Worm (Caenorhabditis elegans) whole organism, L2 larva: ENCODE measurements around the gene W10G6.6.
A peak's percentile ranks its signal among the peaks of the same experiment; 100 is the strongest.

ENCODE experiments used
- R02D3.7 ChIP-seq: fragments of 150-350 bp; optimal IDR thresholded peaks from 2 replicates; lab custom pipeline; 2014; ENCODE audit warnings: missing biosample characterization, missing genetic modification characterization
- ZK546.5 ChIP-seq: sonication (generic microtip); optimal IDR thresholded peaks from 2 replicates; lab custom pipeline; 2017; ENCODE audit warnings: missing biosample characterization, missing genetic modification characterization
- aly-2 ChIP-seq: fragments of 150-350 bp; optimal IDR thresholded peaks from 2 replicates; lab custom pipeline; 2014; ENCODE audit warnings: missing biosample characterization, missing genetic modification characterization
- ceh-82 ChIP-seq: fragments of 150-350 bp; optimal IDR thresholded peaks from 2 replicates; lab custom pipeline; 2014; ENCODE audit warnings: missing biosample characterization, missing genetic modification characterization
- egl-27 ChIP-seq: sonication (generic microtip); optimal IDR thresholded peaks from 3 replicates; lab custom pipeline; 2017; ENCODE audit warnings: missing biosample characterization, missing genetic modification reagents, missing genetic modification characterization
- elt-3 ChIP-seq: sonication (generic microtip); optimal IDR thresholded peaks from 2 replicates; lab custom pipeline; 2017; ENCODE audit warnings: missing biosample characterization, missing genetic modification characterization
- lsy-2 ChIP-seq, 2 experiments: fragments of 150-350 bp in 1 of 2; sonication (generic microtip) in 1 of 2; optimal IDR thresholded peaks; 2 replicates each; lab custom pipeline; 2014 to 2017; ENCODE audit warnings: missing biosample characterization in 2 of 2, missing genetic modification characterization in 2 of 2
- nhr-23 ChIP-seq: fragments of 150-350 bp; optimal IDR thresholded peaks from 2 replicates; lab custom pipeline; 2014; ENCODE audit warnings: missing biosample characterization, missing genetic modification reagents, missing genetic modification characterization
- nhr-237 ChIP-seq: fragments of 150-350 bp; optimal IDR thresholded peaks from 2 replicates; lab custom pipeline; 2014; ENCODE audit warnings: missing biosample characterization, missing genetic modification characterization
- skn-1 ChIP-seq: sonication (generic microtip); optimal IDR thresholded peaks from 2 replicates; lab custom pipeline; 2017; ENCODE audit warnings: missing biosample characterization, missing genetic modification characterization
- snpc-4 ChIP-seq: fragments of 150-350 bp; optimal IDR thresholded peaks from 2 replicates; lab custom pipeline; 2014; ENCODE audit warnings: missing biosample characterization, missing genetic modification characterization
- unc-62 ChIP-seq: fragments of 150-350 bp; optimal IDR thresholded peaks from 2 replicates; lab custom pipeline; 2014; ENCODE audit warnings: missing biosample characterization, missing genetic modification reagents, missing genetic modification characterization
- ztf-11 ChIP-seq: sonication (generic microtip); optimal IDR thresholded peaks from 2 replicates; lab custom pipeline; 2017; ENCODE audit warnings: missing biosample characterization, missing genetic modification characterization
- ztf-4 ChIP-seq: fragments of 150-350 bp; optimal IDR thresholded peaks from 2 replicates; lab custom pipeline; 2014; ENCODE audit warnings: missing biosample characterization, missing genetic modification characterization

DNA sequence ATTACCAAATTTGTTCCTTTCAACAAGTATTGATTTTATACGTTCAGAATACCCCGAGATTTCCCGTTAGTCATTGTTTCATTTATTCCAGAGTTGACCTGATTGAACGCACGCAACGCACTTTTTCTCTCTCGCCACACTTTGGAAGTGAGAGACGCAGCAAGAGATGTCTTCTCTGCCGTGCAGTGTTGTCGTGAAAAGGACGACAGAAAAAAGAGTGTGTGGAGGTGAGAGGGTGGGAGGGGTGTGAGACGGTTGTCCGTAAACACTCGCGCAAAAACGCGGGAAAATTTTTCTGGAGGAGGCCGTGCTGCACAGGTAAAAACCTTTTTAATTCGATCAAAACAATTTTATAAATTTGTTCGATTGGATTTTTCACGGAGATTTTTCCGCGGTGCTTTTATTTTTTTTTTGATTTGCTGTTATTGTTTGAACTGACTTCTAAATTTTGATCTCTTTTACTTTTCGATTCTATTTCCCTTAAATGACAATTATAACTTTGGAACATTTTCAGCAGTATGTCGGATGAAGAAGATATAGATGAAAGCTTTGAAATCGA, 24.8 kb upstream of the W10G6.6 start, which contains the start of gene sdc-1:
- TF ChIP-seq unc-62 (GFP tag; lab: Kevin White, UChicago) (no peak), ztf-4 (tag; lab: Kevin White, UChicago) (no peak), egl-27 (tag; lab: Kevin White, UChicago) (peak; percentile 1), skn-1 (tag; lab: Kevin White, UChicago) (no peak), snpc-4 (no peak), R02D3.7 (tag; lab: Kevin White, UChicago) (no peak), aly-2 (tag; lab: Kevin White, UChicago) (no peak), ztf-11 (no peak), nhr-237 (tag; lab: Kevin White, UChicago) (no peak), elt-3 (tag; lab: Kevin White, UChicago) (no peak), ceh-82 (no peak), nhr-23 (tag; lab: Kevin White, UChicago) (no peak), lsy-2 (tag; optimal IDR thresholded peaks at IDR 0.05; lab: Kevin White, UChicago) (peak in 1 of 2 experiments; percentile 48), ZK546.5 (tag; lab: Kevin White, UChicago) (no peak)
